Fruit fly (Drosophila melanogaster) whole organism, embryonic: ENCODE results near the gene RhoGAP18B.

Source experiments
- ATbp ChIP-seq: fragments of 200-800 bp; sonication (Bioruptor generic); optimal IDR thresholded peaks from 2 replicates; lab custom pipeline; 2017; ENCODE audit warnings: missing biosample characterization, mild to moderate bottlenecking, missing genetic modification characterization, missing genetic modification reagents
- Awh ChIP-seq: fragments of 200-800 bp; sonication (Bioruptor generic); IDR thresholded peaks from 2 replicates; pipeline ENCODE4, ENCODE4 v1.3.6; 2022; ENCODE audit warnings: missing biosample characterization, missing genetic modification characterization
- CG10654 ChIP-seq: fragments of 200-800 bp; sonication (Bioruptor generic); optimal IDR thresholded peaks from 2 replicates; lab custom pipeline; 2016; ENCODE audit warnings: missing biosample characterization, missing genetic modification characterization
- CG13296 ChIP-seq: fragments of 200-800 bp; sonication (Bioruptor generic); optimal IDR thresholded peaks from 3 replicates; lab custom pipeline; 2018; ENCODE audit warnings: missing biosample characterization, mild to moderate bottlenecking, missing genetic modification characterization
- CG13775 ChIP-seq: fragments of 200-800 bp; sonication (Bioruptor generic); optimal IDR thresholded peaks from 3 replicates; lab custom pipeline; 2017; ENCODE audit warnings: missing biosample characterization, mild to moderate bottlenecking, missing genetic modification characterization
- CG14050 ChIP-seq: fragments of 200-800 bp; sonication (Bioruptor generic); IDR thresholded peaks from 3 replicates; pipeline ENCODE4 v1.3.6; 2022; ENCODE audit warnings: missing biosample characterization, missing genetic modification characterization
- CG14710 ChIP-seq: fragments of 200-800 bp; sonication (Bioruptor generic); optimal IDR thresholded peaks from 3 replicates; lab custom pipeline; 2019; ENCODE audit warnings: missing biosample characterization, mild to moderate bottlenecking, missing genetic modification characterization, moderate library complexity
- CG15011 ChIP-seq: fragments of 200-800 bp; sonication (Bioruptor generic); optimal IDR thresholded peaks from 3 replicates; lab custom pipeline; 2018; ENCODE audit warnings: missing biosample characterization, mild to moderate bottlenecking, missing genetic modification characterization
- CG1602 ChIP-seq: fragments of 200-800 bp; sonication (Bioruptor generic); optimal IDR thresholded peaks from 3 replicates; lab custom pipeline; 2016; ENCODE audit warnings: missing biosample characterization, missing genetic modification characterization
- CG16815 ChIP-seq: fragments of 200-800 bp; sonication (Bioruptor generic); optimal IDR thresholded peaks from 3 replicates; lab custom pipeline; 2017; ENCODE audit warnings: missing biosample characterization, mild to moderate bottlenecking, missing genetic modification characterization
- CG17359 ChIP-seq: fragments of 200-800 bp; sonication (Bioruptor generic); optimal IDR thresholded peaks from 3 replicates; lab custom pipeline; 2018; ENCODE audit warnings: missing biosample characterization, mild to moderate bottlenecking, missing genetic modification characterization, moderate library complexity
- CG30020 ChIP-seq: fragments of 200-800 bp; optimal IDR thresholded peaks from 2 replicates; lab custom pipeline; 2019; ENCODE audit warnings: missing biosample characterization, mild to moderate bottlenecking, missing genetic modification characterization, moderate library complexity
- CG30431 ChIP-seq: fragments of 200-800 bp; sonication (Bioruptor generic); optimal IDR thresholded peaks from 2 replicates; lab custom pipeline; 2017; ENCODE audit warnings: missing biosample characterization, missing genetic modification characterization
- CG3726 ChIP-seq: fragments of 200-800 bp; sonication (Bioruptor generic); IDR thresholded peaks from 3 replicates; pipeline ENCODE4, ENCODE4 v1.3.6; 2022; ENCODE audit warnings: missing biosample characterization, missing genetic modification characterization
- CG42726 ChIP-seq: fragments of 200-800 bp; sonication (Bioruptor generic); IDR thresholded peaks from 2 replicates; pipeline ENCODE4 v1.3.6; 2022; ENCODE audit warnings: missing biosample characterization, missing genetic modification characterization; ENCODE audit not compliant: partially characterized antibody
- CG4328 ChIP-seq: fragments of 200-800 bp; sonication (Bioruptor generic); optimal IDR thresholded peaks from 3 replicates; lab custom pipeline; 2017; ENCODE audit warnings: missing biosample characterization, missing genetic modification reagents, missing genetic modification characterization
- CG6254 ChIP-seq: fragments of 200-800 bp; sonication (Bioruptor generic); optimal IDR thresholded peaks from 3 replicates; lab custom pipeline; 2017; ENCODE audit warnings: mild to moderate bottlenecking, missing biosample characterization, missing genetic modification reagents, missing genetic modification characterization
- CG9932 ChIP-seq: fragments of 200-800 bp; sonication (Bioruptor generic); IDR thresholded peaks from 2 replicates; pipeline ENCODE4 v1.3.6; 2022; ENCODE audit warnings: missing biosample characterization, missing genetic modification characterization
- CTCF ChIP-seq: fragments of 200-800 bp; sonication (Bioruptor generic); optimal IDR thresholded peaks from 2 replicates; lab custom pipeline; 2017; ENCODE audit warnings: missing biosample characterization, mild to moderate bottlenecking, missing genetic modification characterization, moderate library complexity
- CoRest ChIP-seq: fragments of 200-800 bp; sonication (Bioruptor generic); optimal IDR thresholded peaks from 3 replicates; lab custom pipeline; 2018; ENCODE audit warnings: missing biosample characterization, mild to moderate bottlenecking, missing genetic modification characterization, moderate library complexity
- Dfd ChIP-seq, 2 experiments: fragments of >200 bp; optimal IDR thresholded peaks; 2 replicates each; lab custom pipeline; 2017; ENCODE audit warnings: missing biosample characterization in 2 of 2, missing genetic modification characterization in 2 of 2
- Dref ChIP-seq: fragments of 200-800 bp; sonication (Bioruptor generic); IDR thresholded peaks from 2 replicates; pipeline ENCODE4 v1.3.6; 2022; ENCODE audit warnings: missing biosample characterization, missing genetic modification characterization
- Gug ChIP-seq: fragments of 200-800 bp; sonication (Bioruptor generic); IDR thresholded peaks from 4 replicates; pipeline ENCODE4 v1.3.6; 2022; ENCODE audit warnings: missing biosample characterization, missing genetic modification characterization
- Hr3 ChIP-seq: fragments of 200-800 bp; sonication (Bioruptor generic); optimal IDR thresholded peaks from 3 replicates; lab custom pipeline; 2016; ENCODE audit warnings: missing biosample characterization, missing genetic modification characterization
- Hsf ChIP-seq: fragments of 200-800 bp; sonication (Bioruptor generic); optimal IDR thresholded peaks from 3 replicates; lab custom pipeline; 2016; ENCODE audit warnings: missing biosample characterization, missing genetic modification characterization
- Kr ChIP-seq: fragments of 200-800 bp; sonication (Bioruptor generic); optimal IDR thresholded peaks from 2 replicates; lab custom pipeline; 2017; ENCODE audit warnings: missing biosample characterization, mild to moderate bottlenecking, missing genetic modification characterization
- NFAT ChIP-seq: fragments of 200-800 bp; sonication (Bioruptor generic); IDR thresholded peaks from 2 replicates; pipeline ENCODE4 v1.3.6; 2022; ENCODE audit warnings: missing biosample characterization, missing genetic modification characterization
- Nf-YB ChIP-seq: fragments of 200-800 bp; sonication (Bioruptor generic); optimal IDR thresholded peaks from 3 replicates; lab custom pipeline; 2019; ENCODE audit warnings: missing biosample characterization, mild to moderate bottlenecking, missing genetic modification characterization, moderate library complexity
- Ptx1 ChIP-seq: fragments of 200-800 bp; sonication (Bioruptor generic); IDR thresholded peaks from 2 replicates; pipeline ENCODE4 v1.3.6; 2022; ENCODE audit warnings: missing biosample characterization, missing genetic modification characterization
- aop ChIP-seq: fragments of 200-800 bp; sonication (Bioruptor generic); IDR thresholded peaks from 2 replicates; pipeline ENCODE4 v1.3.6; 2022; ENCODE audit warnings: missing biosample characterization, missing genetic modification characterization
- ase ChIP-seq: fragments of 200-800 bp; sonication (Bioruptor generic); IDR thresholded peaks from 3 replicates; pipeline ENCODE4 v1.3.6; 2022; ENCODE audit warnings: missing biosample characterization, missing genetic modification characterization
- caup ChIP-seq: fragments of 200-800 bp; sonication (Bioruptor generic); optimal IDR thresholded peaks from 3 replicates; lab custom pipeline; 2017; ENCODE audit warnings: missing biosample characterization, mild to moderate bottlenecking, missing genetic modification characterization, moderate library complexity; ENCODE audit not compliant: severe bottlenecking
- chm ChIP-seq: fragments of 200-800 bp; sonication (Bioruptor generic); IDR thresholded peaks from 2 replicates; pipeline ENCODE4 v1.3.6; 2022; ENCODE audit warnings: missing biosample characterization, missing genetic modification characterization
- dysf ChIP-seq: fragments of 200-800 bp; sonication (Bioruptor generic); IDR thresholded peaks from 3 replicates; pipeline ENCODE4 v1.3.6; 2022; ENCODE audit warnings: missing biosample characterization, missing genetic modification characterization
- grau ChIP-seq: fragments of 200-800 bp; optimal IDR thresholded peaks from 3 replicates; lab custom pipeline; 2019; ENCODE audit warnings: missing biosample characterization, mild to moderate bottlenecking, missing genetic modification characterization, moderate library complexity
- hb ChIP-seq: fragments of 200-800 bp; sonication (Bioruptor generic); IDR thresholded peaks from 3 replicates; pipeline ENCODE4 v1.3.6; 2022; ENCODE audit warnings: missing biosample characterization, missing genetic modification characterization; ENCODE audit not compliant: partially characterized antibody
- hkb ChIP-seq, 2 experiments: fragments of 200-800 bp in 1 of 2; fragments of >200 bp in 1 of 2; sonication (Bioruptor generic) in 1 of 2; IDR thresholded peaks in 1 of 2; optimal IDR thresholded peaks in 1 of 2; 2 replicates each; pipeline versions ENCODE4 v1.3.6 to Lab custom; 2017 to 2022; ENCODE audit warnings: missing biosample characterization in 1 of 2, missing genetic modification characterization in 1 of 2
- hth ChIP-seq: fragments of >200 bp; optimal IDR thresholded peaks from 2 replicates; lab custom pipeline; 2017; ENCODE audit warnings: inconsistent platforms
- lov ChIP-seq, 2 experiments: fragments of 200-800 bp in 1 of 2; fragments of >200 bp in 1 of 2; sonication (Bioruptor generic) in 1 of 2; IDR thresholded peaks in 1 of 2; optimal IDR thresholded peaks in 1 of 2; 2 replicates in 1 of 2; 3 replicates in 1 of 2; pipeline versions ENCODE4 v1.3.6 to Lab custom; 2017 to 2022; ENCODE audit warnings: missing biosample characterization in 1 of 2, missing genetic modification characterization in 1 of 2
- nerfin-2 ChIP-seq: fragments of 200-800 bp; sonication (Bioruptor generic); IDR thresholded peaks from 2 replicates; pipeline ENCODE4 v1.3.6; 2022; ENCODE audit warnings: missing biosample characterization, missing genetic modification characterization; ENCODE audit not compliant: partially characterized antibody
- org-1 ChIP-seq: fragments of 200-800 bp; sonication (Bioruptor generic); optimal IDR thresholded peaks from 2 replicates; lab custom pipeline; 2017; ENCODE audit warnings: missing biosample characterization, missing genetic modification characterization
- peb ChIP-seq: fragments of 200-800 bp; sonication (Bioruptor generic); IDR thresholded peaks from 2 replicates; pipeline ENCODE4 v1.3.6; 2022; ENCODE audit warnings: missing biosample characterization, missing genetic modification characterization
- pho ChIP-seq: fragments of 200-800 bp; sonication (Bioruptor generic); optimal IDR thresholded peaks from 2 replicates; lab custom pipeline; 2016; ENCODE audit warnings: missing biosample characterization, missing genetic modification characterization
- sd ChIP-seq: fragments of 200-800 bp; sonication (Bioruptor generic); optimal IDR thresholded peaks from 3 replicates; lab custom pipeline; 2018; ENCODE audit warnings: missing biosample characterization, mild to moderate bottlenecking, missing genetic modification characterization, moderate library complexity
- slp2 ChIP-seq: fragments of 200-800 bp; sonication (Bioruptor generic); optimal IDR thresholded peaks from 2 replicates; lab custom pipeline; 2016; ENCODE audit warnings: missing biosample characterization, missing genetic modification characterization
- sug ChIP-seq: fragments of 200-800 bp; optimal IDR thresholded peaks from 2 replicates; lab custom pipeline; 2019; ENCODE audit warnings: missing biosample characterization, mild to moderate bottlenecking, missing genetic modification characterization, moderate library complexity
- tgo ChIP-seq: fragments of 200-800 bp; sonication (Bioruptor generic); IDR thresholded peaks from 3 replicates; pipeline ENCODE4 v1.3.6; 2022; ENCODE audit warnings: missing biosample characterization, missing genetic modification characterization
- tx ChIP-seq: fragments of 200-800 bp; sonication (Bioruptor generic); optimal IDR thresholded peaks from 2 replicates; lab custom pipeline; 2016; ENCODE audit warnings: missing biosample characterization, missing genetic modification characterization
- vvl ChIP-seq: fragments of 200-800 bp; sonication (Bioruptor generic); IDR thresholded peaks from 2 replicates; pipeline ENCODE4 v1.3.6; 2022; ENCODE audit warnings: missing biosample characterization, missing genetic modification characterization
- wdn ChIP-seq: fragments of 200-800 bp; sonication (Bioruptor generic); IDR thresholded peaks from 2 replicates; pipeline ENCODE4 v1.3.6; 2022; ENCODE audit warnings: missing biosample characterization, missing genetic modification characterization

The RhoGAP18B gene

dm6 chrX:19152570-19153287 lies 14.2 kb downstream of the RhoGAP18B start (continued):
- TF ChIP-seq hth (lab: Kevin White, UChicago) (no peak), ATbp (peak; percentile 51), wdn (GFP tag; lab: Robert Waterston, UW) (no peak), CG30431 (GFP tag; lab: Kevin White, UChicago) (peak; percentile 43), CG42726 (GFP tag; lab: Robert Waterston, UW) (no peak), grau (tag; lab: Kevin White, UChicago) (peak; percentile 61), pho (GFP tag; lab: Kevin White, UChicago) (no peak), aop (GFP tag; lab: Robert Waterston, UW) (no peak), lov (optimal IDR thresholded peaks at IDR 0.05; lab: Kevin White, UChicago) (no peak), lov (GFP tag; IDR thresholded peaks at IDR 0.05; lab: Robert Waterston, UW) (no peak), hkb (optimal IDR thresholded peaks at IDR 0.05; lab: Kevin White, UChicago) (no peak), hkb (GFP tag; IDR thresholded peaks at IDR 0.05; lab: Robert Waterston, UW) (peak; percentile 59), org-1 (peak; percentile 47), CTCF (no peak), CG9932 (GFP tag; lab: Robert Waterston, UW) (no peak), hb (GFP tag; lab: Robert Waterston, UW) (no peak), tx (GFP tag; lab: Kevin White, UChicago) (no peak), CG13775 (GFP tag; lab: Kevin White, UChicago) (peak; percentile 54), chm (no peak), vvl (GFP tag; lab: Robert Waterston, UW) (peak; percentile 53), CG3726 (GFP tag; lab: Robert Waterston, UW) (no peak), CG14050 (peak; percentile 36; the same call in 1 of the 3 replicates), sug (tag; lab: Kevin White, UChicago) (no peak), Gug (no peak), CG4328 (GFP tag; lab: Kevin White, UChicago) (no peak), Ptx1 (GFP tag; lab: Robert Waterston, UW) (peak; percentile 64), CG14710 (tag; lab: Kevin White, UChicago) (peak; percentile 60), CG10654 (GFP tag; lab: Kevin White, UChicago) (peak; percentile 49), nerfin-2 (GFP tag; lab: Robert Waterston, UW) (no peak), slp2 (GFP tag; lab: Kevin White, UChicago) (no peak), CG17359 (tag; lab: Kevin White, UChicago) (peak; percentile 56), peb (GFP tag; lab: Robert Waterston, UW) (no peak), Awh (GFP tag; lab: Robert Waterston, UW) (no peak), Hr3 (GFP tag; lab: Kevin White, UChicago) (peak; percentile 48), CG6254 (GFP tag; lab: Kevin White, UChicago) (peak; percentile 22), caup (GFP tag; lab: Kevin White, UChicago) (no peak), CG1602 (GFP tag; lab: Kevin White, UChicago) (peak; percentile 56), dysf (GFP tag; lab: Robert Waterston, UW) (peak; percentile 61), CG15011 (GFP tag; lab: Kevin White, UChicago) (no peak), tgo (peak; percentile 49; the same call in 2 of the 3 replicates), CoRest (tag; lab: Kevin White, UChicago) (peak; percentile 71), Hsf (GFP tag; lab: Kevin White, UChicago) (peak; percentile 34), sd (tag; lab: Kevin White, UChicago) (no peak), Dref (GFP tag; lab: Robert Waterston, UW) (no peak), Dfd (GFP tag; optimal IDR thresholded peaks at IDR 0.05; lab: Kevin White, UChicago) (no peak), CG13296 (peak; percentile 21), Nf-YB (GFP tag; lab: Kevin White, UChicago) (peak; percentile 21), CG30020 (tag; lab: Kevin White, UChicago) (no peak), Kr (GFP tag; lab: Kevin White, UChicago) (no peak), CG16815 (GFP tag; lab: Kevin White, UChicago) (peak; percentile 43), NFAT (no peak), ase (GFP tag; lab: Robert Waterston, UW) (0 out of 3 replicates have a peak, but pooled peaks have one; percentile 48)
